Worm (Caenorhabditis elegans) whole organism, L4/young adult: ENCODE data around the gene col-37.
A peak's percentile ranks its signal among the peaks of the same experiment; 100 is the strongest.

Experiments
- W03F9.2 ChIP-seq: fragments of 150-350 bp; optimal IDR thresholded peaks from 2 replicates; lab custom pipeline; 2014; ENCODE audit warnings: missing biosample characterization, missing genetic modification characterization
- dao-5 ChIP-seq: sonication (generic microtip); optimal IDR thresholded peaks from 2 replicates; lab custom pipeline; 2016; ENCODE audit warnings: missing genotype, missing genetic modification characterization, moderate library complexity, missing compliant biosample characterization
- him-1 ChIP-seq: sonication (generic microtip); optimal IDR thresholded peaks from 2 replicates; lab custom pipeline; 2016; ENCODE audit warnings: missing genotype, missing genetic modification reagents, missing genetic modification characterization, missing compliant biosample characterization

The col-37 gene

DNA sequence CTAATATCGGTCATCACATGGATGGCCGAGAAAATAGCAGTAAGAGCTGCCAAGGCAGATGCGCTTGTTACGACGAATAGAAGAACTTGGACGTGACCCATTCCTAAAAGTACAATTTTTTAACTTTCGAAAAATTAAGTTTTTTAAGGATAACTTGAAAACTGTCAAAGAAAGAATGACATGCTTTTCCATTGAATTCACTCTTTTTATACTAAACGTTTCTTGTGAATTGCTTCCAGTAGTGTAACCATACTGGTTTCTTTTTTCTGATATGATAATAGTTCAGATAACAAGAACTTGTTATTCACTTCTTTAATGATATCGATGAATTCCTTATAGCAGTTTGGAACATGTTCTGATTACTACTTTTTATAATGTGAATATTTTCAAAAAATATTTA, at the start of gene col-37:
Gene col-37, minus strand, starts transcription at position 101 of the 400 bp plus-strand sequence.
- no peak for TF ChIP-seq W03F9.2 (tag; lab: Kevin White, UChicago)
- TF ChIP-seq dao-5 (tag; lab: Kevin White, UChicago), result no peak
- no peak for TF ChIP-seq him-1 (tag; lab: Kevin White, UChicago)

DNA sequence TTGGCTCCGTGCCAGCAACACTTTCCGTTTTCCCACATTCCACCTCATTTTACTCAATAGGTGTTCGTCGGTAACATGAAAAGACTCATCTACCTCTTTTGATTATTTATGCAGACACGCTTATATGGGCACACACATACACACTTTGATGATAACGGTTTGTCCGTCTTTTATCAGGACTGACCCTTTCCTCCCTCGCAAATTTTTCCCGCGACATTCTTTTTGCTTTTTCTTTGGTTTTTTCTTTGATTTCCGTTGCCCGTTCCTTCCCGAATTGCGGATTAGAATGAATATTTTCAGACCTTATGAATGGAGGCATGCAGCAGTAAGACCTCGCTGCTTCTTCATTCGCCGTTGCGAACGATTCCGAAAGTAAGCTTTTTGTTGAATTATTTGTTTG, 45.5 kb upstream of the col-37 start, which contains the start of gene vab-8:
Gene vab-8, plus strand, starts transcription at position 301 of the 400 bp plus-strand sequence.
- TF ChIP-seq him-1 (tag; lab: Kevin White, UChicago) (no peak), W03F9.2 (tag; lab: Kevin White, UChicago) (no peak), dao-5 (tag; lab: Kevin White, UChicago) (no peak)

DNA sequence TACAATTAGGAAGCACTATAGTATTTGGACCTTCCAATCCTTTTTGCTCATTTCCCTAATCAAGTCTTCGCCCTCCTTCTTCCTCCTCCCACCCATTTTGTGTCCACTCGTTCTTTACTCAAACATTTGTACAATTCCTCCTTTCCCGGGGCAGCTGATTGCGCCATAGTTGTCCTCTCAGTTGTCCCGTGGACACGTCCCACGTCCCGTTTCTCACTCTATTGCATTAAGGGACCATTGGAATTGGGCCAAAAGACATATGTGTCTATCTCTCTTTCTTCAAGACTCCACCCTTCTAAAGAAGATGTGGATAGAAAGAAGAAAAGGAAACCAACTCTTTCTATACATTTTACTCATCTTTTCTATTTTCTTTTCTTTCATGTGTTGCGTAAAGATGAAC, 43.5 kb upstream of the col-37 start:
- no peak for TF ChIP-seq him-1 (tag; lab: Kevin White, UChicago)
- no peak for TF ChIP-seq dao-5 (tag; lab: Kevin White, UChicago)
- TF ChIP-seq W03F9.2 (tag; lab: Kevin White, UChicago), result no peak

DNA sequence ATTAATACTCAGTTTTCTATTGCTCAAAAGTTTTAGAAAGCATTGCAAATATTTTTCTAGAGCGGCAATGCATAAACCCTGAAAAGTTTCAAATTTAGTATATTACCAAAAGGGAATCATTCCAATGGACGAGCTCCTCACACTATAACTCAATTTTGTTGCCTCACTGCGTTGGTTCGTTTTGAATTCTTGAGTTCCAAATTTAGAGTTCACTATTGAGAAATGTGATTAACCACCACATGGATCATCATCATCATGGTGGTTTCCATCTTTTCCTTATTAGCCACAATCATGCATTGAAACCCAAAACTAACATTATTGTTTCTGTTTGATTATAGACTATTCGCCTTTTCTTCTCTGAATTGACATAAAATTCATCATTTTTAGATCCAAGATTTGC, 42.4 kb upstream of the col-37 start:
- TF ChIP-seq dao-5 (tag; lab: Kevin White, UChicago), result no peak
- TF ChIP-seq him-1 (tag; lab: Kevin White, UChicago), result no peak
- TF ChIP-seq W03F9.2 (tag; lab: Kevin White, UChicago), result no peak

DNA sequence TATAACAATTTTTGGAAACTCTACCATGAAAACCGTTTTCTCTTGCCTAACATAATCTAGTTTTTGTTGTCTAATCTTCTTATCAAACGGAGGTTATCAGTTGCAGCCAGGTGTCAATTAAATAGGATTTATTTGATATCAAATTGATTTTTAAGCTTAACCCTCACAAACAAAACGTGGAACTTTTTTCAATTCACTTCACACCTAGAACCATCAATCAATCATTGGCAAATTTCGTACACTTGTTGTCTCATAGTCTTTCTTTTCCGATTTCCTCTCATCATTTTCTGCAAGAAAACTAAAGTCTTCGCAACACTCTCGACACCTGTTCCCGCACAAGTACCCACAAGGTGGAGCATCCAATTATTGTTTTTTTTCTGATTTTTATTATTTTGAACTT, 41.1 kb upstream of the col-37 start:
- no peak for TF ChIP-seq him-1 (tag; lab: Kevin White, UChicago)
- TF ChIP-seq W03F9.2 (tag; lab: Kevin White, UChicago), result no peak
- TF ChIP-seq dao-5 (tag; lab: Kevin White, UChicago), result no peak

DNA sequence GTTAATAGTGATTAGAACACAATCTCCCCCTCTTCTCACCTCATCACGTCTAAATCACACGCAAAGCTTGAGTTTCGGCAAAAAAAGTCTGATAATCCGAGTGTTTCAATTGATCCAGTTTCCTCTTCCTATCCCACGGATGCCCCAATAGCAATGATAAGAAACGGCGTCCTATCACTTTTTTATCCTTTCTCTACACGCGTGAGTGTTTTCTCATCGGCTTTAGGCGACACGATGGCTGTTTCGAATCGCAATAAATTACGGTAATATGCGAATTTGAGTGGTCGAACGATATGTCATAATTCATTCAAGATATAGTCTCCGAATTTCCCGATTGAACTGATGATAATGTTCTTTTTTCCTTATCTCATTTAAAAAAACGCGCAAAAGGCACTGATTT, 31.9 kb upstream of the col-37 start:
- TF ChIP-seq dao-5 (tag; lab: Kevin White, UChicago) (no peak), him-1 (tag; lab: Kevin White, UChicago) (no peak), W03F9.2 (tag; lab: Kevin White, UChicago) (no peak)

DNA sequence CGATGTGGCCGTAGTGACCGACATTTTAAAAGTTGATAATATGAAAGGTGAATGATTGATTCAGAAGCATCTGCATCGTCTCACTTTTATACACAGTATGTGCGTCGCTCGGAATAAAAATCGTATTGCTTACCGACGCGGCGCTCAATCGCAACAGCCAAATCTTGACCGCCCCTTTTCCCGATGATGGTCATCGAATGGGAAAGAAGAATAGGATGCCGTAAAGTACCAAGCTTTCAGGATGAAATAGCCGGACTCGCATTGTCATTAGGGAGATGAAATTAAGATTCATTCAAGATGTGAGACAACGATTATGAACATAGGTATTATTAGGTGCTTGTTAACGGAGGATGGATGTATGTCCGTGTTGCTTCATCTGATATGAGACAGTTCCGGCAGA, 31.0 kb upstream of the col-37 start, which contains the start of gene lon-3:
Gene lon-3, minus strand, starts transcription at position 101 of the 400 bp plus-strand sequence.
- TF ChIP-seq W03F9.2 (tag; lab: Kevin White, UChicago), result no peak
- no peak for TF ChIP-seq him-1 (tag; lab: Kevin White, UChicago)
- TF ChIP-seq dao-5 (tag; lab: Kevin White, UChicago), result no peak

DNA sequence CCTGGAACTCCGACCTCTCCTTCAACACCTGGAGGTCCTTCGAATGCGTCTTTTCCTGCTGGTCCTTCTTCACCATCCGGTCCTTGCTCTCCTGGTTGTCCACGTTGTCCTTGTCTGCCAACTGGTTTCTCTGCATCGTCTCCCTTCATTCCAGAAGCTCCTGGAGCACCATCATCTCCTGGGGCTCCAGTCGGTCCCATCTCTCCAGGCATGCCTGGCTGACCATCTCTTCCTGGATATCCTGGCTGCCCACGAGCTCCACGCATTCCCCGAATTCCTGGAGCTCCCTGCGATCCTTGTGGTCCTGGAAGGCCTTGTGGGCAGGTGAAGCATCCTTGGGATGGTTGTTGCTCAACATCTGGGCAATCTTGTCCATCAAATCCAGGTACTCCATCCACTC, 30.2 kb upstream of the col-37 start:
- TF ChIP-seq him-1 (tag; lab: Kevin White, UChicago), result no peak
- TF ChIP-seq W03F9.2 (tag; lab: Kevin White, UChicago), result no peak
- no peak for TF ChIP-seq dao-5 (tag; lab: Kevin White, UChicago)

ce11 chrV:12196659-12197058, 29.1 kb upstream of the col-37 start:
- no peak for TF ChIP-seq dao-5 (tag; lab: Kevin White, UChicago)
- TF ChIP-seq W03F9.2 (tag; lab: Kevin White, UChicago), result no peak

DNA sequence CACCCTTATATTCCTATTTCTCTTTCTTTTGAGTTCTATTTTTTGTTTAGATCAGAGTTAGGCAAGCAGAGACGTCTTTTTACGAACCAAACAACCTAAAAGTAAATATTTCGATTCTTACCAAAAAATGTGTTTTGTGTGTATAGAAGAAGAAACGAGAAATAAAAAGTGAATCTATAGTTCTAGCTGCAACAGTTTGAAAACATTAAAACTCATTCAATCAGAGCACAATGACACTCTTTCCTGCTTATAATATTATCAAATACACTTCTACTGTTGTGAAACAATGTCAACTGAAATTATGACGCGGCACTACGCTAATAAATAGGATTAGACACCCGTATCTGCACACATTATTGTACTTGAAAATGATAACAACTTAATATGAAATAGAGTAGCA, 28.3 kb upstream of the col-37 start, which contains the start of gene ZK836.3:
Gene ZK836.3, minus strand, starts transcription at position 101 of the 400 bp plus-strand sequence.
- TF ChIP-seq dao-5 (tag; lab: Kevin White, UChicago) (no peak), him-1 (tag; lab: Kevin White, UChicago) (no peak), W03F9.2 (tag; lab: Kevin White, UChicago) (no peak)

- TF ChIP-seq him-1 (tag; lab: Kevin White, UChicago), result no peak
- no peak for TF ChIP-seq W03F9.2 (tag; lab: Kevin White, UChicago)
- no peak for TF ChIP-seq dao-5 (tag; lab: Kevin White, UChicago)
Observed at ce11 chrV:12194275-12194674, 26.7 kb upstream of the col-37 start, which contains the start of gene ogdh-2. Gene ogdh-2 (plus strand): TSS chrV:12194507.

DNA sequence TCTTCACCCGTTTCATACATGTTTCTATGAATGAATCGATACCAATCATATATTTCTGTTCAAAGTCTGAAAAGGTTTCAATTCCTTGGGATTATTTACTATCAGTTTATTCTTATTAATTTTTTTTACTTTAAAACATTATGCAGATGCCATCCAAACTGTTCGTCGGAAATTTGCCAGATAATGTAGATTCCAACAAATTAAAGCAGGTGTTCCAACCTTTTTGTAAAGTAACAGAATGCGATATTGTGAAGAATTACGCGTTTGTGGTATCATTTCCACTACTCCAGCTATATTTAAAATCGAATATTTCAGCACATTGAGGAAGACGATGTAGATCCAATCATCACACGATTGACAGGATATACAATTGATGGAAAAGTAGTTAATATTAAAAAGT, 24.6 kb upstream of the col-37 start, which contains the start of gene rnp-1:
Gene rnp-1, plus strand, starts transcription at position 145 of the 400 bp plus-strand sequence.
- no peak for TF ChIP-seq dao-5 (tag; lab: Kevin White, UChicago)
- TF ChIP-seq W03F9.2 (tag; lab: Kevin White, UChicago), result no peak
- TF ChIP-seq him-1 (tag; lab: Kevin White, UChicago), result no peak

DNA sequence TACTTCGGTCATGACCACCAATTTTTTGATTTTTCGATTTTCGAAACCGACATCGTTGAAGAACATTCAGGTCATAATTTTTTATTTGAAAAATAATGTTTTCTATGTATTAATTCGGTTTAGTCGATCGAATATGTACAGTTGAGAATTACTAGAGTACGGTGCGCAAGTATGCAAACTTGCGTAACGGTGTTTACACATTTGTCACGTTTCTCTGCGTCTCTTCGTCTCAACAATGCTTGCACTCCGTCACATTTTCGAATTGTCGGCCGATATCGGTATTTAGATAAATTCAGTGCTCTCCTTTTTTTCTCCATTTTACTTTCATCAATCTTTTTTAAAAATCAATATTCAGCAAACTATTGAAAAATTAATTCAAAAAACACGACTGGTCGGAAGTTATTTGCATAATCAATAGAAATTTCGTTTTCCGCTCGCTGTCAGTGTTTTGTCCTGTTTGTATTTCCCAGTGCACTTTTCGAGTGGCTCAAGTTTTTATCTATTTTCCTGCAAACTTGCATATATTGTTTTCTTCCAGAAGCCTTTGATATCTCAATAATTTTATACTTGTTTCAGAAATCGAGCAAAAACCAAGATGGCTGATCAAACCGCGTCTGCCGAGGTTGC, 23.5 kb upstream of the col-37 start, which contains the start of gene dpy-30:
Gene dpy-30, plus strand, starts transcription at position 577 of the 627 bp plus-strand sequence.
- TF ChIP-seq dao-5 (tag; lab: Kevin White, UChicago) (no peak), W03F9.2 (tag; lab: Kevin White, UChicago) (peak; percentile 56)

ce11 chrV:12188830-12189229, 21.3 kb upstream of the col-37 start:
- no peak for TF ChIP-seq dao-5 (tag; lab: Kevin White, UChicago)
- no peak for TF ChIP-seq W03F9.2 (tag; lab: Kevin White, UChicago)
- no peak for TF ChIP-seq him-1 (tag; lab: Kevin White, UChicago)
